Worm (Caenorhabditis elegans): ENCODE data around the gene srbc-5.

DNA sequence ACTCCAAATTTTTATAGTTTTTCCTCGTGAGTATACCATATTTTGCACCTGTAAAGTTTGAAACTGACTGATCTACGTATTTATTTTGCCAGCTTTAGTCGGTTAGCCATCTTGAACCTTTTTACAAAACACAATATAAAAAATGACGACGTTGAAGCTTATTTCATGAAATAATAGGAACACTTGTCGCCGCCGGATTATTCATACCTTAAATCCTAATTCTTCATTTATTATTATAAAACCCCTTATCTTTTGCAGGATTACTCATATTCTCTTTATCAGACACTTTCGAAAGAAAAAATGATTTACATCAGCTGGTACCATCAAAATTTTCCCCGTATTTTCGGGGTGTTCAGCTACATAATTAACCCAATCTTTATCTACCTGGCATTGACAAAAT is 12.7 kb upstream of the srbc-5 start, which contains the start of gene srj-8:
- TF ChIP-seq mdl-1 (tag; optimal IDR thresholded peaks at IDR 0.05) (no peak), fkh-8 (tag; optimal IDR thresholded peaks at IDR 0.05) (no peak), unc-62 (GFP tag; optimal IDR thresholded peaks at IDR 0.05) (no peak), ama-1 (optimal IDR thresholded peaks at IDR 0.05) (no peak), lsy-2 (tag; optimal IDR thresholded peaks at IDR 0.05) (no peak), sox-4 (tag; optimal IDR thresholded peaks at IDR 0.05) (no peak), fkh-10 (GFP tag; optimal IDR thresholded peaks at IDR 0.05) (no peak)
